Worm (Caenorhabditis elegans): Measurements from ENCODE around the gene C09G1.2.

- TF ChIP-seq hlh-1 (tag; optimal IDR thresholded peaks at IDR 0.05) (no peak), blmp-1 (tag; optimal IDR thresholded peaks at IDR 0.05) (no peak)
Measured at ce11 chrX:15982630-15983029, at the start of gene C09G1.2.

All from whole organism, mixed stage, embryonic.